Fruit fly (Drosophila melanogaster) whole organism: ENCODE data around the gene CG31223.
A peak's percentile ranks its signal among the peaks of the same experiment; 100 is the strongest.

Experiments used
- CG8478 ChIP-seq: fragments of >200 bp; optimal IDR thresholded peaks from 2 replicates; lab custom pipeline; 2018; ENCODE audit warnings: inconsistent platforms
- EcR ChIP-seq, 2 experiments: fragments of >200 bp; optimal IDR thresholded peaks; 2 replicates each; lab custom pipeline; 2017; ENCODE audit warnings: missing biosample characterization in 2 of 2, missing genetic modification characterization in 2 of 2, missing genetic modification reagents in 2 of 2
- psq ChIP-seq: fragments of >200 bp; optimal IDR thresholded peaks from 2 replicates; lab custom pipeline; 2017
- usp ChIP-seq: fragments of >200 bp; optimal IDR thresholded peaks from 2 replicates; lab custom pipeline; 2017; ENCODE audit warnings: missing biosample characterization, missing genetic modification characterization, mixed read lengths

DNA sequence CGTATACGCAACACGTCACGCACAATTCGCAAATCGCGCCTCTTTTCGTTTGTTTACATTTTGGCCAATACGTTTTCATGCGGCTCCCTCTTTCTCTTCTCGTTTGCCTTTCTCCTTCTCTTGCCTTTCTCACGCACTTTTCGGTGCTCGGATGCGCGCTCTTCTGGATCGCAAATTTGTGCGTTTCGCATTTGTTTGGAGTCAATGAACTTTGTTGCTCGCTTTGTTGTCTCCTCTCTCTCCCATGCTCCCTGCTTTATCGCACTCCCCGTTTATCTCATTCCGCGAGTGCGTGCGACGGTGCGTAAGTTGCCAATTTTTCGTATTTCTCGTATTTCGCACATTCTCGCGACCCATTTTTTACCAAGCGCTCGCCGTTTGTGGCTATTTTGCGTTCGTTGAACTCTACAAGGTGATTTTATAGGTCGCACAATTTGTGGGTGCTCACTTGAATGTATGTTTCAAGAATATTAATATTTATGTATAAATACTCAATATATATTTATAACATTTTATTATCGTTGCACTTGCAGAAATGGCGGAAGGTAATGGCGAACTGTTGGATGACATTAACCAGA lies 39.6 kb upstream of the CG31223 start:
- TF ChIP-seq CG8478 (lab: Kevin White, UChicago) (no peak), psq (lab: Kevin White, UChicago) (no peak), usp (GFP tag; lab: Kevin White, UChicago) (no peak), EcR (GFP tag; optimal IDR thresholded peaks at IDR 0.05; lab: Kevin White, UChicago) (peak; percentile 67 to 85)
